Worm (Caenorhabditis elegans) whole organism, early embryonic: ENCODE results near the gene Y73B6BL.288.
"Not testable (repeated sequence)": the region's sequence is repeated elsewhere in the genome, so short reads cannot be mapped to it uniquely, and the experiment has no call there.

ENCODE experiments used
- B0310.2 ChIP-seq: sonication (generic microtip); optimal IDR thresholded peaks from 2 replicates; lab custom pipeline; 2016; ENCODE audit warnings: mild to moderate bottlenecking, missing genetic modification characterization, missing compliant biosample characterization
- F13C5.2 ChIP-seq: sonication (generic microtip); optimal IDR thresholded peaks from 2 replicates; lab custom pipeline; 2017; ENCODE audit warnings: mild to moderate bottlenecking, missing genetic modification characterization, inconsistent platforms, missing compliant biosample characterization
- aly-1 ChIP-seq: sonication (generic microtip); optimal IDR thresholded peaks from 2 replicates; lab custom pipeline; 2016; ENCODE audit warnings: missing genetic modification characterization, missing compliant biosample characterization
- ama-1 ChIP-seq: fragments of 150-350 bp; optimal IDR thresholded peaks from 2 replicates; lab custom pipeline; 2014
- ceh-13 ChIP-seq: fragments of 200-800 bp; sonication (Bioruptor generic); optimal IDR thresholded peaks from 2 replicates; lab custom pipeline; 2018; ENCODE audit warnings: mild to moderate bottlenecking, missing genetic modification characterization, missing compliant biosample characterization
- ceh-36 ChIP-seq: sonication (generic microtip); optimal IDR thresholded peaks from 2 replicates; lab custom pipeline; 2016; ENCODE audit warnings: missing genetic modification characterization, inconsistent platforms, missing compliant biosample characterization
- ets-7 ChIP-seq: sonication (generic microtip); optimal IDR thresholded peaks from 2 replicates; lab custom pipeline; 2016; ENCODE audit warnings: missing genotype, missing genetic modification characterization, missing compliant biosample characterization
- flt-1 ChIP-seq: fragments of 200-800 bp; sonication (Bioruptor generic); IDR thresholded peaks from 2 replicates; pipeline ENCODE4 v1.3.6; 2022; ENCODE audit warnings: missing genetic modification characterization, missing compliant biosample characterization
- hmbx-1 ChIP-seq: sonication (generic microtip); optimal IDR thresholded peaks from 2 replicates; lab custom pipeline; 2016; ENCODE audit warnings: mild to moderate bottlenecking, missing genetic modification characterization, missing compliant biosample characterization
- hmg-4 ChIP-seq: fragments of 200-800 bp; sonication (Bioruptor generic); optimal IDR thresholded peaks from 2 replicates; lab custom pipeline; 2018; ENCODE audit warnings: mild to moderate bottlenecking, missing genetic modification characterization, missing compliant biosample characterization
- hnd-1 ChIP-seq: sonication (generic microtip); optimal IDR thresholded peaks from 2 replicates; lab custom pipeline; 2016; ENCODE audit warnings: missing genetic modification characterization, missing compliant biosample characterization
- pes-1 ChIP-seq: fragments of 200-800 bp; sonication (Bioruptor generic); IDR thresholded peaks from 2 replicates; pipeline ENCODE4 v1.3.6; 2022; ENCODE audit warnings: missing genetic modification reagents, missing genetic modification characterization, missing compliant biosample characterization
- scrt-1 ChIP-seq: fragments of 200-800 bp; sonication (Bioruptor generic); IDR thresholded peaks from 2 replicates; pipeline ENCODE4 v1.3.6; 2022; ENCODE audit warnings: missing genetic modification characterization, missing compliant biosample characterization
- sea-1 ChIP-seq: fragments of 200-800 bp; sonication (Bioruptor generic); conservative IDR thresholded peaks from 2 replicates; pipeline ENCODE4 v1.3.6; 2022; ENCODE audit warnings: missing genetic modification characterization, missing compliant biosample characterization
- tbx-11 ChIP-seq: fragments of 200-800 bp; sonication (Bioruptor generic); IDR thresholded peaks from 2 replicates; pipeline ENCODE4 v1.3.6; 2022; ENCODE audit warnings: missing genetic modification characterization, missing compliant biosample characterization
- tbx-37 ChIP-seq: fragments of 200-800 bp; sonication (Bioruptor generic); conservative IDR thresholded peaks from 2 replicates; pipeline ENCODE4 v1.3.6; 2022; ENCODE audit warnings: missing genetic modification reagents, missing genetic modification characterization, missing compliant biosample characterization
- tra-4 ChIP-seq: sonication (generic microtip); optimal IDR thresholded peaks from 2 replicates; lab custom pipeline; 2017; ENCODE audit warnings: missing genetic modification characterization, missing compliant biosample characterization

Gene Y73B6BL.288

ce11 chrIV:6363604-6364003, 21.3 kb upstream of the Y73B6BL.288 start:
- TF ChIP-seq sea-1 (GFP tag; lab: Robert Waterston, UW) (no peak), ets-7 (no peak), flt-1 (no peak), aly-1 (tag; lab: Kevin White, UChicago) (no peak), B0310.2 (tag; lab: Kevin White, UChicago) (no peak), ama-1 (lab: Kevin White, UChicago) (no peak), tbx-11 (GFP tag; lab: Robert Waterston, UW) (no peak), pes-1 (GFP tag; lab: Robert Waterston, UW) (no peak), hmbx-1 (tag; lab: Kevin White, UChicago) (no peak), F13C5.2 (tag; lab: Kevin White, UChicago) (no peak), tra-4 (no peak), hmg-4 (GFP tag; lab: Kevin White, UChicago) (no peak), tbx-37 (no peak)

DNA sequence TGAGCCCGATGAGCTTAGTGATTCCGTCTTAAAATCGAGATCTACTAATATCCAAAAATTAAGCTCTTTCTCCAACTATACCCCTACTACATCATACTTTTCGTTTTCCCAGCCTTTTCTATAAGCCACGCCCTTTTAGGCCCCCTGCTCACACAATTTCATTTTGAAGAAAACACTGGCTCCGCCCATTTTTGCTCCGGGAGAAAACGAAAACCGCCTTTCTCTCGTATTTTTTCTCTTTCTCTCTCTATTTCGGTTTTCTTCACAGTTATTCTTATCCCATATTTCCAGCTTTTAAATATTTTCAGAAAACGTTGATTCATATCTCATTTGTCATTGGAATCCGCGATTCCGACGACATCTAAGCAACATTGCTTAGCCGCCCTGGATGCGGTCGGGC, 19.3 kb upstream of the Y73B6BL.288 start, which contains the start of gene Y73B6BL.47:
TSS of gene Y73B6BL.47 (plus strand) at position 301 of the 400 bp plus-strand sequence.
- TF ChIP-seq aly-1 (tag; lab: Kevin White, UChicago) (no peak), tbx-37 (no peak), F13C5.2 (tag; lab: Kevin White, UChicago) (no peak), flt-1 (no peak), hmg-4 (GFP tag; lab: Kevin White, UChicago) (no peak), tra-4 (no peak), ama-1 (lab: Kevin White, UChicago) (no peak), hnd-1 (tag; lab: Kevin White, UChicago) (no peak), scrt-1 (GFP tag; lab: Robert Waterston, UW) (no peak), tbx-11 (GFP tag; lab: Robert Waterston, UW) (no peak), ets-7 (no peak), ceh-36 (tag; lab: Kevin White, UChicago) (no peak), sea-1 (GFP tag; lab: Robert Waterston, UW) (no peak), ceh-13 (GFP tag; lab: Kevin White, UChicago) (no peak), hmbx-1 (tag; lab: Kevin White, UChicago) (no peak), pes-1 (GFP tag; lab: Robert Waterston, UW) (no peak), B0310.2 (tag; lab: Kevin White, UChicago) (no peak)

DNA sequence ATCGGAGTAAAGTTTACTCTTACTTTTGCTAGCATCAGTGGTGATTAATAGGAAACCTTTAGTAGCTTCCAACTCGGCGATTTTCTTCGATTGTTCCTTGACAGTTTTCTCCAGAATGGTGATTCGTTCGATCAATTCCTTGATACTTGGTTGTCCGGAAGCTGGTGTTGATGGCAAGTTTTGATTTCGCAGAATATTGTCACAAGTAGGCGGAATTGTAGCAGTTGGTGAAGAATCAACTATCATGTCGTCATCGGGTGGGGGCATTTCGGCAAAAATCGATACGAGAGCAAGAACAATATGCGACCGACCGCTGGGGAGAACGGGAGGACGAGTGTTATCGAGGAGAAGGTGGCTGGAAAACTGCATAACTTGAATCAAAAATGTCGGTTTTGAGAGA, 4.9 kb upstream of the Y73B6BL.288 start, which contains the start of gene Y73B6BL.289:
TSS of gene Y73B6BL.289 (plus strand) at position 301 of the 400 bp plus-strand sequence.
- not testable (repeated sequence) for TF ChIP-seq B0310.2 (tag; lab: Kevin White, UChicago); tra-4; flt-1

ce11 chrIV:6342876-6343275, 545 bp upstream of the Y73B6BL.288 start, which contains the start of gene Y73B6BL.14:
Y73B6BL.14 (minus strand) TSS chrIV:6342976.
- no peak for TF ChIP-seq tbx-11 (GFP tag; lab: Robert Waterston, UW)
- TF ChIP-seq ama-1 (lab: Kevin White, UChicago): no peak
- TF ChIP-seq ceh-36 (tag; lab: Kevin White, UChicago): no peak
- TF ChIP-seq ets-7: no peak
- TF ChIP-seq pes-1 (GFP tag; lab: Robert Waterston, UW): no peak
- no peak for TF ChIP-seq F13C5.2 (tag; lab: Kevin White, UChicago)

DNA sequence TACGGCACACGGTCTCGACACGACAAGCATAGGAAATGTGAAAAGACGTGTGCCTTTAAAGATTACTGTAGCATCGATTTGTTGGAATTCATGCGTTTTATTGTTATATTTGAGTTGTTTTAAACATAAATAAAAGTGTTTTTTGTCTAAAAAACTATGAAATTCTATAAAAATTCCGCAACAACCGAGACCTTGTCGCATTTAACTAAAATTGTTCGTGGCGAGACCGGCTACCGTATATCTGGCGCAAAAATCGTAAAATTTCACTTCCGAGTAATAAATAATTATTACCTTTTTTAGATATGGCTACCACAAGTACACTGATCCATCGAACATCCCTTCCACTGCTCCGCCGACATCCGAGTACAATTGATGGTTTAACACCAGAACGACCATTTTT, 5.0 kb downstream of the Y73B6BL.288 start, which contains the start of gene ipla-6:
TSS of gene ipla-6 (plus strand) at position 301 of the 400 bp plus-strand sequence.
- TF ChIP-seq sea-1 (GFP tag; lab: Robert Waterston, UW): no peak
- TF ChIP-seq tra-4: no peak
- no peak for TF ChIP-seq hmbx-1 (tag; lab: Kevin White, UChicago)
- no peak for TF ChIP-seq pes-1 (GFP tag; lab: Robert Waterston, UW)
- TF ChIP-seq ceh-36 (tag; lab: Kevin White, UChicago): no peak
- TF ChIP-seq ceh-13 (GFP tag; lab: Kevin White, UChicago): no peak
- no peak for TF ChIP-seq hnd-1 (tag; lab: Kevin White, UChicago)
- no peak for TF ChIP-seq aly-1 (tag; lab: Kevin White, UChicago)
- TF ChIP-seq tbx-37: no peak
- no peak for TF ChIP-seq F13C5.2 (tag; lab: Kevin White, UChicago)
- TF ChIP-seq ama-1 (lab: Kevin White, UChicago): no peak
- TF ChIP-seq ets-7: no peak
- no peak for TF ChIP-seq B0310.2 (tag; lab: Kevin White, UChicago)
- TF ChIP-seq flt-1: no peak
- no peak for TF ChIP-seq hmg-4 (GFP tag; lab: Kevin White, UChicago)
- TF ChIP-seq scrt-1 (GFP tag; lab: Robert Waterston, UW): no peak

- TF ChIP-seq pes-1 (GFP tag; lab: Robert Waterston, UW) (no peak), hmbx-1 (tag; lab: Kevin White, UChicago) (no peak), hnd-1 (tag; lab: Kevin White, UChicago) (no peak), scrt-1 (GFP tag; lab: Robert Waterston, UW) (no peak), ama-1 (lab: Kevin White, UChicago) (no peak), B0310.2 (tag; lab: Kevin White, UChicago) (no peak), tbx-37 (no peak), ets-7 (no peak), hmg-4 (GFP tag; lab: Kevin White, UChicago) (no peak), sea-1 (GFP tag; lab: Robert Waterston, UW) (no peak), aly-1 (tag; lab: Kevin White, UChicago) (no peak), flt-1 (no peak), tra-4 (no peak), ceh-13 (GFP tag; lab: Kevin White, UChicago) (no peak), tbx-11 (GFP tag; lab: Robert Waterston, UW) (no peak), F13C5.2 (tag; lab: Kevin White, UChicago) (no peak), ceh-36 (tag; lab: Kevin White, UChicago) (no peak)
These were observed 5.6 kb downstream of the Y73B6BL.288 start for ce11 chrIV:6336748-6337147.

DNA sequence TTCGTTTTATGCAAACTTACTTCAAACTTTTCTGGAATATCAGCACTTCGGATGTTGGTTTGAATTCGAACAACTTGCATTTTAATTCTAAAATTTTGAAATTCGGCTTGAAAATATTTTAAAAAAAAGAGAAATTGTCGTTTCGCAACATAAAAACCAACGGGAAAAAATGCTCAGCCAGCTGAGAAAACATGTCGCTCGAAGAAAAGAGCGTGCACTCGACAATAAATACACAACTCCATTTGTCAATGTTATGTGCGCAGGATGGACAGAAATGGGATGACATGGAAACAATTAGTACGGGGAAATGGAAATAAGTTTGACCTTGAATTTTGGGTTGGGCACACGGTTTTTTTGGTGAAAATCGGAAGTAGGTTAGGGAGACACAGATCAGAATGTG, 6.4 kb downstream of the Y73B6BL.288 start, which contains the start of gene mif-4:
TSS of gene mif-4 (minus strand) at position 87 of the 400 bp plus-strand sequence.
- TF ChIP-seq hmg-4 (GFP tag; lab: Kevin White, UChicago) (no peak), tbx-37 (no peak), ets-7 (no peak), tbx-11 (GFP tag; lab: Robert Waterston, UW) (no peak), scrt-1 (GFP tag; lab: Robert Waterston, UW) (no peak), ceh-36 (tag; lab: Kevin White, UChicago) (no peak), B0310.2 (tag; lab: Kevin White, UChicago) (no peak), ama-1 (lab: Kevin White, UChicago) (no peak)
